Worm (Caenorhabditis elegans): ENCODE results near the gene pigb-1.

DNA sequence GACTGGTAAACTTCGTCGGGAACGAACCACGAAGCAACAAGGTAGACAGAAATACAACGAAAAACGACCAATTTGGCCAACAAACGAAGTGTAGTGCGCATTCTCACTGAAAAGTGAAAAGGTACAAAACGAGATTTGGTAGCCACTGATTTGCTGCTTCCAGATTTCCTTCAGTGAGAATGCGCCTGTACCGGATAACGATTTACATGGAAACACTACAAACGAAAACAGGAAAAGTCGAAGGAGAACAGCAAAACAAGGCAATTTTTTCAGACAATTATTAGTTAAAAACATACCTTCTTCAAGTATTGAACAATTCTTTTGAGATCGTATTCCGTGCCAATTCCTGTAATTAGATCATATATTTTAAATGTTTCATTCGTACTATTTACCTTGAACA is at the start of gene pigb-1:
- TF ChIP-seq zip-8 (tag; optimal IDR thresholded peaks at IDR 0.05) (no peak), snpc-4 (tag; optimal IDR thresholded peaks at IDR 0.05) (no peak), tbx-8 (GFP tag; optimal IDR thresholded peaks at IDR 0.05) (no peak), sptf-1 (tag; optimal IDR thresholded peaks at IDR 0.05) (no peak), lsy-2 (tag; optimal IDR thresholded peaks at IDR 0.05) (no peak), elt-1 (tag; optimal IDR thresholded peaks at IDR 0.05; ENCODE audit: borderline replicate concordance, insufficient read depth) (no peak), unc-62 (GFP tag; optimal IDR thresholded peaks at IDR 0.05) (no peak)

Measured in whole organism, mixed stage, embryonic.